Worm (Caenorhabditis elegans): Measurements from ENCODE around the gene C49G7.10.

- TF ChIP-seq dmd-4 (tag; optimal IDR thresholded peaks at IDR 0.05; ENCODE audit: borderline replicate concordance) (no peak), tbx-2 (tag; optimal IDR thresholded peaks at IDR 0.05) (no peak), pha-4 (tag; optimal IDR thresholded peaks at IDR 0.05) (no peak), ceh-6 (GFP tag; optimal IDR thresholded peaks at IDR 0.05) (no peak), unc-55 (GFP tag; optimal IDR thresholded peaks at IDR 0.05) (no peak), hlh-6 (tag; optimal IDR thresholded peaks at IDR 0.05) (no peak), unc-86 (tag; optimal IDR thresholded peaks at IDR 0.05) (no peak), ztf-16 (tag; optimal IDR thresholded peaks at IDR 0.05) (no peak)
These were observed 37.2 kb downstream of the C49G7.10 start for ce11 chrV:4004577-4004976.
